Fruit fly (Drosophila melanogaster) whole organism, adult: ENCODE data around the gene sky.

Source experiments
- CG11617 ChIP-seq: fragments of 200-800 bp; sonication (Bioruptor generic); optimal IDR thresholded peaks from 2 replicates; lab custom pipeline; 2017; ENCODE audit warnings: mild to moderate bottlenecking, missing biosample characterization, missing genetic modification reagents, missing genetic modification characterization
- CG12768 ChIP-seq: fragments of 200-800 bp; sonication (Bioruptor generic); optimal IDR thresholded peaks from 2 replicates; lab custom pipeline; 2017; ENCODE audit warnings: missing biosample characterization, missing genetic modification characterization, mild to moderate bottlenecking, moderate library complexity, missing genetic modification reagents
- CG14711 ChIP-seq: fragments of 200-800 bp; sonication (Bioruptor generic); optimal IDR thresholded peaks from 2 replicates; lab custom pipeline; 2018; ENCODE audit warnings: missing biosample characterization, mild to moderate bottlenecking, missing genetic modification characterization, moderate library complexity
- CG1620 ChIP-seq: fragments of 200-800 bp; sonication (Bioruptor generic); optimal IDR thresholded peaks from 2 replicates; lab custom pipeline; 2016; ENCODE audit warnings: missing biosample characterization, missing genetic modification characterization
- CG33017 ChIP-seq: fragments of 200-800 bp; sonication (Bioruptor generic); optimal IDR thresholded peaks from 2 replicates; lab custom pipeline; 2018; ENCODE audit warnings: missing biosample characterization, mild to moderate bottlenecking, missing genetic modification characterization, moderate library complexity
- CG5204 ChIP-seq: fragments of 200-800 bp; sonication (Bioruptor generic); optimal IDR thresholded peaks from 2 replicates; lab custom pipeline; 2016; ENCODE audit warnings: missing biosample characterization, missing genetic modification characterization
- CG7045 ChIP-seq: fragments of 200-800 bp; sonication (Bioruptor generic); optimal IDR thresholded peaks from 2 replicates; lab custom pipeline; 2017; ENCODE audit warnings: missing biosample characterization, mild to moderate bottlenecking, missing genetic modification characterization
- CG7101 ChIP-seq: fragments of 200-800 bp; sonication (Bioruptor generic); optimal IDR thresholded peaks from 2 replicates; lab custom pipeline; 2018; ENCODE audit warnings: missing biosample characterization, mild to moderate bottlenecking, missing genetic modification characterization, moderate library complexity
- Clk ChIP-seq: fragments of 200-800 bp; sonication (Bioruptor generic); optimal IDR thresholded peaks from 2 replicates; lab custom pipeline; 2017; ENCODE audit warnings: missing biosample characterization, missing genetic modification characterization
- Crg-1 ChIP-seq: fragments of 200-800 bp; sonication (Bioruptor generic); optimal IDR thresholded peaks from 2 replicates; lab custom pipeline; 2016; ENCODE audit warnings: missing biosample characterization, missing genetic modification characterization
- Hr96 ChIP-seq: fragments of 200-800 bp; sonication (Bioruptor generic); optimal IDR thresholded peaks from 2 replicates; lab custom pipeline; 2016; ENCODE audit warnings: missing biosample characterization, missing genetic modification characterization
- Mnt ChIP-seq: fragments of 200-800 bp; sonication (Bioruptor generic); optimal IDR thresholded peaks from 2 replicates; lab custom pipeline; 2016; ENCODE audit warnings: missing biosample characterization, mild to moderate bottlenecking, missing genetic modification characterization
- bab1 ChIP-seq: fragments of 200-800 bp; sonication (Bioruptor generic); optimal IDR thresholded peaks from 3 replicates; lab custom pipeline; 2019; ENCODE audit warnings: missing biosample characterization, mild to moderate bottlenecking, missing genetic modification characterization, moderate library complexity
- cic ChIP-seq: fragments of 200-800 bp; sonication (Bioruptor generic); optimal IDR thresholded peaks from 2 replicates; lab custom pipeline; 2017; ENCODE audit warnings: missing biosample characterization, mild to moderate bottlenecking, missing genetic modification characterization, moderate library complexity
- cnc ChIP-seq, 2 experiments: fragments of >200 bp; optimal IDR thresholded peaks; 2 replicates each; lab custom pipeline; 2017
- kay ChIP-seq: fragments of 200-800 bp; sonication (Bioruptor generic); peaks from one replicate; lab custom pipeline; 2016; ENCODE audit warnings: missing biosample characterization, missing genetic modification characterization, borderline replicate concordance
- ovo ChIP-seq: fragments of 200-800 bp; sonication (Bioruptor generic); optimal IDR thresholded peaks from 2 replicates; lab custom pipeline; 2016; ENCODE audit warnings: missing biosample characterization, missing genetic modification characterization
- pad ChIP-seq: fragments of 200-800 bp; sonication (Bioruptor generic); optimal IDR thresholded peaks from 3 replicates; lab custom pipeline; 2017; ENCODE audit warnings: missing biosample characterization, missing genetic modification characterization, mild to moderate bottlenecking, moderate library complexity, missing genetic modification reagents
- tj ChIP-seq: fragments of 200-800 bp; sonication (Bioruptor generic); optimal IDR thresholded peaks from 3 replicates; lab custom pipeline; 2017; ENCODE audit warnings: missing biosample characterization, mild to moderate bottlenecking, missing genetic modification characterization, moderate library complexity
- toe ChIP-seq: fragments of 200-800 bp; sonication (Bioruptor generic); optimal IDR thresholded peaks from 2 replicates; lab custom pipeline; 2016; ENCODE audit warnings: missing biosample characterization, missing genetic modification characterization

The sky gene

dm6 chr2L:20881353-20882079, 37.2 kb downstream of the sky start:
- peak; percentile 75 for TF ChIP-seq CG14711 (tag; lab: Kevin White, UChicago)
- peak; percentile 82 for TF ChIP-seq CG12768
- no peak for TF ChIP-seq cnc (optimal IDR thresholded peaks at IDR 0.05; lab: Kevin White, UChicago)
- peak; percentile 37 for TF ChIP-seq CG11617 (GFP tag; lab: Kevin White, UChicago)
- TF ChIP-seq bab1: no peak
- TF ChIP-seq ovo (GFP tag; lab: Kevin White, UChicago): peak; percentile 19
- TF ChIP-seq Clk (GFP tag; lab: Kevin White, UChicago): peak; percentile 21
- TF ChIP-seq Mnt (GFP tag; lab: Kevin White, UChicago): peak; percentile 4
- TF ChIP-seq kay (GFP tag; lab: Kevin White, UChicago): no peak
- TF ChIP-seq CG5204: no peak
- TF ChIP-seq CG7045: peak; percentile 80
- TF ChIP-seq Hr96 (GFP tag; lab: Kevin White, UChicago): peak; percentile 33
- peak; percentile 18 for TF ChIP-seq tj
- TF ChIP-seq CG33017 (tag; lab: Kevin White, UChicago): peak; percentile 74
- peak; percentile 75 for TF ChIP-seq CG7101 (tag; lab: Kevin White, UChicago)
- peak; percentile 34 for TF ChIP-seq cic (GFP tag; lab: Kevin White, UChicago)
- no peak for TF ChIP-seq toe (GFP tag; lab: Kevin White, UChicago)
- TF ChIP-seq CG1620 (GFP tag; lab: Kevin White, UChicago): no peak
- no peak for TF ChIP-seq Crg-1
- TF ChIP-seq pad (GFP tag; lab: Kevin White, UChicago): peak; percentile 51

dm6 chr2L:20880476-20880875, 38.3 kb downstream of the sky start:
- TF ChIP-seq CG1620 (GFP tag; lab: Kevin White, UChicago) (no peak), kay (GFP tag; lab: Kevin White, UChicago) (peak; percentile 24)

dm6 chr2L:20879567-20880141, 39.1 kb downstream of the sky start:
- TF ChIP-seq CG11617 (GFP tag; lab: Kevin White, UChicago) (no peak), kay (GFP tag; lab: Kevin White, UChicago) (peak; percentile 69)

- TF ChIP-seq ovo (GFP tag; lab: Kevin White, UChicago): no peak
- no peak for TF ChIP-seq CG14711 (tag; lab: Kevin White, UChicago)
- no peak for TF ChIP-seq CG1620 (GFP tag; lab: Kevin White, UChicago)
- no peak for TF ChIP-seq CG12768
- no peak for TF ChIP-seq tj
- peak; percentile 51 for TF ChIP-seq kay (GFP tag; lab: Kevin White, UChicago)
- no peak for TF ChIP-seq pad (GFP tag; lab: Kevin White, UChicago)
These were observed 40.3 kb downstream of the sky start for dm6 chr2L:20878463-20878862.

dm6 chr2L:20878052-20878451, 40.7 kb downstream of the sky start:
- TF ChIP-seq bab1 (no peak), CG33017 (tag; lab: Kevin White, UChicago) (no peak), cic (GFP tag; lab: Kevin White, UChicago) (no peak), cnc (optimal IDR thresholded peaks at IDR 0.05; lab: Kevin White, UChicago) (peak in 1 of 2 experiments; percentile 84), CG11617 (GFP tag; lab: Kevin White, UChicago) (no peak), CG7045 (no peak)

- TF ChIP-seq Hr96 (GFP tag; lab: Kevin White, UChicago) (no peak), CG1620 (GFP tag; lab: Kevin White, UChicago) (no peak)
These were observed 44.2 kb downstream of the sky start for dm6 chr2L:20874514-20874913.

- no peak for TF ChIP-seq ovo (GFP tag; lab: Kevin White, UChicago)
- TF ChIP-seq CG33017 (tag; lab: Kevin White, UChicago): peak; percentile 35
- no peak for TF ChIP-seq CG7045
- no peak for TF ChIP-seq Hr96 (GFP tag; lab: Kevin White, UChicago)
- TF ChIP-seq CG7101 (tag; lab: Kevin White, UChicago): peak; percentile 15
- TF ChIP-seq tj: no peak
- no peak for TF ChIP-seq toe (GFP tag; lab: Kevin White, UChicago)
- TF ChIP-seq CG1620 (GFP tag; lab: Kevin White, UChicago): no peak
- TF ChIP-seq CG12768: peak; percentile 11
- TF ChIP-seq Clk (GFP tag; lab: Kevin White, UChicago): no peak
- TF ChIP-seq pad (GFP tag; lab: Kevin White, UChicago): no peak
- peak; percentile 55 for TF ChIP-seq Mnt (GFP tag; lab: Kevin White, UChicago)
- no peak for TF ChIP-seq Crg-1
- no peak for TF ChIP-seq CG14711 (tag; lab: Kevin White, UChicago)
- TF ChIP-seq CG11617 (GFP tag; lab: Kevin White, UChicago): peak; percentile 0
- peak; percentile 52 for TF ChIP-seq cic (GFP tag; lab: Kevin White, UChicago)
These were observed 48.9 kb downstream of the sky start, which contains the start of gene CG14401 for dm6 chr2L:20869804-20870295. TSS of gene CG14401 (plus strand) at chr2L:20869854.
